Fruit fly (Drosophila melanogaster) S2 (cell line): Measurements from ENCODE around the gene CG14277.

ENCODE experiments used
- CG8478 ChIP-seq: fragments of >200 bp; optimal IDR thresholded peaks from 2 replicates; lab custom pipeline; 2018
- CTCF ChIP-seq, 2 experiments: fragments of >200 bp; optimal IDR thresholded peaks; 2 replicates each; lab custom pipeline; 2018

The CG14277 gene

dm6 chr2L:8288087-8288486 is 45.8 kb downstream of the CG14277 start:
- TF ChIP-seq CG8478 (lab: Kevin White, UChicago) (no peak), CTCF (optimal IDR thresholded peaks at IDR 0.05; lab: Kevin White, UChicago) (no peak)

DNA sequence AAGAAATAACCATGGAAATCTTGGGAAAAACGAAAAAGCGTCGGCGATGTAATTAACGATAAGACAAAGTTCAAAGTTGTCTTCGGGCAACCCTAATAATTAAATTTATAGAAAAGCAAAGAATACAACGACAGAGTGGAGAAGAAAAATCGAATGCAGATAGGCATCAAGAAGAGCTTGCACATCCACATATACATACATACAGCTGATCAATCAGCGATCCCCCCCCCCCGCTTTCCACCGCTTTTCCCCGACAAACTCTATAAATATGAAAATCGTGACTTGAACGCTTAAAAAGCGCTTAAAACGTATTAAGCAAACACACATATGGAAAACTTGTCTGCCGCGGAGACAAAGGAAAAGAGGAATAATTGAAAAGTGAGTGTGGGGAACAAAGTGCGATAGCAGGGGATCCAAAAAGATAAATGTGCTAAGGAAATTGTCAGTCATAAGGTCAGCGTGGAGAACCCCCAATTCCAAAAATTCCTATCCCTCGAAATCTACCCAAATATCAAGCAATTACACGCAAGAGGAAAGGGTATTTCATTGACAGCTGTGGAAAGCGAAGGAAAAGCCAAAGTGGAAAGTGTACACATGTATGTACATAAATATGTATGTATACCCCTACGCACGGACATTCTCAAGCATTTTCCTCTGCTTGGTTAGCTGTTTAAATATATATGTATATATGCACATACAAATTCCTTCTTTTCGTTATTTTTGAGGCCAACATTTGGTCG is 47.2 kb downstream of the CG14277 start:
- TF ChIP-seq CG8478 (lab: Kevin White, UChicago), result no peak
- TF ChIP-seq CTCF (optimal IDR thresholded peaks at IDR 0.05; lab: Kevin White, UChicago), result no peak

- TF ChIP-seq CG8478 (lab: Kevin White, UChicago) (no peak), CTCF (optimal IDR thresholded peaks at IDR 0.05; lab: Kevin White, UChicago) (no peak)
Measured at dm6 chr2L:8290092-8290424, 47.8 kb downstream of the CG14277 start.

dm6 chr2L:8290653-8291233 is 48.5 kb downstream of the CG14277 start:
- TF ChIP-seq CG8478 (lab: Kevin White, UChicago) (no peak), CTCF (optimal IDR thresholded peaks at IDR 0.05; lab: Kevin White, UChicago) (no peak)

DNA sequence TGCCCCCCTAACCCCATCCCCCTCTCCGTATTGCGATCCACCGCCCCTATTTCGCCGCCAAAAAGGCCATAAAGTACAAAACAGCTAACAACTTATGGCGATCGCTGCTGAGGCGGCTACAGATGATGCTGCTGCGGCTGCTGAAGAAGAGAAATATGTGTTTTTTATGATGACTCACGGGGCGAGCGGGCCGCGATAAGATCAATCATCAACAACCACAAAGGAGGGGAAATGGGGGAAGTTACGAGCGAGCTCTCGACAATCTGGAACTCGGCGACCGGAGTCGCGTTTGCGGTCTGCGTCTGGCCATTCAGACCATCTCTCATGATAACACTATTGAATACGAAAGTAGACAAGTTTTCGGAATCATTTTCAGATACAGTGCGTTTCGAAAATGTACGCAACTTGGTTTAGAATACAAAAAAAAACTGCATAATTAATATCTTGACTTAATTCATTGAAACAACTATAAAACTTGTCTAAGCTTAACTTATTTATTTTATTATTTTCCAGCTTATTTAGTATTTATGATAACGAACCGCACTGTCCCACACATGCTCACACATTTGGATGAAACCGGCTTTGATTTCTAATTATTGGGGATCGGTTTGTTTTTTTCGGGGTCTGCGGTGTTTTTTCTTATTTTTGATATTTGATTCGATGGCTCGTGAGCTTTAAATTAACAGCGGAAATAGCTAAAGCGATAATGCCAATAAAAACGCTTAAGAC is 50.0 kb downstream of the CG14277 start:
- no peak for TF ChIP-seq CG8478 (lab: Kevin White, UChicago)
- TF ChIP-seq CTCF (optimal IDR thresholded peaks at IDR 0.05; lab: Kevin White, UChicago), result no peak
